Worm (Caenorhabditis elegans): Measurements from ENCODE around the gene lit-1.

DNA sequence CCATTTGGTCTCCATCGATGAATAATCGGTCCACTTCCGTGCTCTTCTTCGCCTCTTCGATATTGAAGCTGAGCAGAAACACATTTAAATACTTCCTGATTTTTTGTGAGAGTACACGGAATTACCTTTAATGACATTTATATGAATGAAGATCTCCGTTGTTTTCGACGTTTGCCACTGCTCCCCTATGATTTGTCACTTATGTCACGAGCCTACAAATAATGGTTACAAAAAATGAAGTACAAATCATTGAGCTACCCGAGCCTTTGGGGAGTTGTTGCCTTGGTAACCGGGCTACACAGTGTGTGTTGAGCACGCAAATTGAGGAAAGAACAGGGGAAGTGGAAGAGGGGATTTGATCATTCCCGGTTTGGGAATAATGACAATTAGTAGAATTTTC lies 15.5 kb upstream of the lit-1 start, which contains the start of gene dyf-2:
- TF ChIP-seq lsl-1 (GFP tag; optimal IDR thresholded peaks at IDR 0.05) (no peak), unc-62 (GFP tag; optimal IDR thresholded peaks at IDR 0.05) (no peak), ZK185.1 (tag; optimal IDR thresholded peaks at IDR 0.05; ENCODE audit: poor library complexity, severe bottlenecking) (no peak), hlh-26 (GFP tag; conservative IDR thresholded peaks at IDR 0.05) (no peak), tbx-9 (tag; optimal IDR thresholded peaks at IDR 0.05; ENCODE audit: borderline replicate concordance) (no peak), lin-35 (GFP tag; optimal IDR thresholded peaks at IDR 0.05) (no peak), attf-3 (GFP tag; conservative IDR thresholded peaks at IDR 0.05) (no peak), him-1 (tag; optimal IDR thresholded peaks at IDR 0.05) (no peak), ama-1 (optimal IDR thresholded peaks at IDR 0.05) (no peak), ama-1 (GFP tag; optimal IDR thresholded peaks at IDR 0.05) (no peak), ceh-100 (GFP tag; IDR thresholded peaks at IDR 0.05) (no peak), efl-1 (GFP tag; optimal IDR thresholded peaks at IDR 0.05) (no peak), unc-130 (GFP tag; optimal IDR thresholded peaks at IDR 0.05) (no peak)
